Fruit fly (Drosophila melanogaster) whole organism, pupa: ENCODE data around the gene RecQ4.

Experiments used
- CG12605 ChIP-seq: fragments of 200-800 bp; sonication (Bioruptor generic); IDR thresholded peaks from 2 replicates; pipeline ENCODE4 v1.3.6; 2022; ENCODE audit warnings: missing biosample characterization, missing genetic modification characterization
- CG17806 ChIP-seq: fragments of 200-800 bp; sonication (Bioruptor generic); optimal IDR thresholded peaks from 2 replicates; lab custom pipeline; 2018; ENCODE audit warnings: missing biosample characterization, mild to moderate bottlenecking, missing genetic modification characterization, moderate library complexity
- CG8159 ChIP-seq: fragments of 200-800 bp; sonication (Bioruptor generic); optimal IDR thresholded peaks from 3 replicates; lab custom pipeline; 2018; ENCODE audit warnings: missing biosample characterization, mild to moderate bottlenecking, missing genetic modification characterization, moderate library complexity
- CG8301 ChIP-seq: fragments of 200-800 bp; sonication (Bioruptor generic); optimal IDR thresholded peaks from 2 replicates; lab custom pipeline; 2018; ENCODE audit warnings: missing biosample characterization, mild to moderate bottlenecking, missing genetic modification characterization
- D1 ChIP-seq: fragments of 200-800 bp; sonication (Bioruptor generic); optimal IDR thresholded peaks from 2 replicates; lab custom pipeline; 2018; ENCODE audit warnings: missing biosample characterization, mild to moderate bottlenecking, missing genetic modification characterization, moderate library complexity
- Pif1B ChIP-seq: fragments of 200-800 bp; sonication (Bioruptor generic); optimal IDR thresholded peaks from 3 replicates; lab custom pipeline; 2016; ENCODE audit warnings: missing biosample characterization, missing genetic modification characterization

dm6 chr3L:8127712-8128210 is 48.0 kb downstream of the RecQ4 start, which contains the start of the genes Cds and Uba2:
- TF ChIP-seq CG8301 (peak; percentile 74), Pif1B (peak; percentile 80), D1 (tag; lab: Kevin White, UChicago) (no peak), CG17806 (tag; lab: Kevin White, UChicago) (peak; percentile 77), CG12605 (GFP tag; lab: Robert Waterston, UW) (peak; percentile 72), CG8159 (tag; lab: Kevin White, UChicago) (peak; percentile 97)
